Worm (Caenorhabditis elegans): Measurements from ENCODE around the gene ceh-100.

- TF ChIP-seq ZK546.5 (tag; optimal IDR thresholded peaks at IDR 0.05), result no peak
- no peak for TF ChIP-seq nhr-28 (tag; optimal IDR thresholded peaks at IDR 0.05)
- no peak for TF ChIP-seq unc-39 (tag; optimal IDR thresholded peaks at IDR 0.05)
- no peak for TF ChIP-seq elt-3 (tag; optimal IDR thresholded peaks at IDR 0.05)
- no peak for TF ChIP-seq zag-1 (tag; optimal IDR thresholded peaks at IDR 0.05)
- TF ChIP-seq ama-1 (optimal IDR thresholded peaks at IDR 0.05), result no peak
- TF ChIP-seq ceh-82 (tag; optimal IDR thresholded peaks at IDR 0.05), result no peak
- no peak for TF ChIP-seq nhr-25 (tag; optimal IDR thresholded peaks at IDR 0.05)
- no peak for TF ChIP-seq nhr-12 (tag; optimal IDR thresholded peaks at IDR 0.05)
- TF ChIP-seq ceh-28 (tag; optimal IDR thresholded peaks at IDR 0.05), result no peak
- no peak for TF ChIP-seq nhr-77 (tag; optimal IDR thresholded peaks at IDR 0.05)
Observed at ce11 chrII:12622843-12623242, 19.4 kb upstream of the ceh-100 start.

Data from whole organism, L3 larva.